Fruit fly (Drosophila melanogaster) Kc167 (cell line): ENCODE results near the gene CG16888.

Source experiments
- Sin3A ChIP-seq: fragments of >200 bp; optimal IDR thresholded peaks from 2 replicates; lab custom pipeline; 2018; ENCODE audit warnings: missing external identifiers
- psq ChIP-seq: fragments of >200 bp; optimal IDR thresholded peaks from 2 replicates; lab custom pipeline; 2017; ENCODE audit warnings: missing external identifiers
- ttk ChIP-seq: sonication (Bioruptor generic); optimal IDR thresholded peaks from 2 replicates; lab custom pipeline; 2017; ENCODE audit warnings: missing external identifiers

dm6 chr2L:13842572-13842971 is 29.5 kb upstream of the CG16888 start:
- TF ChIP-seq Sin3A (lab: Kevin White, UChicago) (no peak), ttk (lab: Kevin White, UChicago) (no peak), psq (lab: Kevin White, UChicago) (no peak)
